Worm (Caenorhabditis elegans): Measurements from ENCODE around the gene srh-11.

DNA sequence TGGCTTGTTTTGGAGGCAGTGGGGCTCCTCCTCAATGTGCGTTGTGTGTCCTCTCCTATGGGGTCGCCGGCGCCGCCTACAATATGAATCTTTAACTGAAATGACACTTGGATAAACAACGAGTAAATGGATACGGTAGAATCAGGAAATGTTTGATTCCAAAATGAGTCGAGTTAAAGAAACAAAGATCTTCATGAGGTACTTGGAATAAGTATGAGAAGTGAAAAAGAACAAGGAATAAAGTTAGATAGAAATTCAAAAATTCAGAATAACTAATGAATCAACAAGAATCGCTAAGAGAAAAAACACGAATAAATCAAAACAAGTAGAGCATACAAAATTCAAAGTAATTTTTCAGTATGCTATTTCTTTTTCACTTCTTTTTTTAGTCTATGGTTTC lies 32.1 kb upstream of the srh-11 start, which contains the start of gene npr-28:
- no peak for TF ChIP-seq nhr-28 (tag; optimal IDR thresholded peaks at IDR 0.05)
- TF ChIP-seq nhr-237 (tag; optimal IDR thresholded peaks at IDR 0.05), result no peak
- no peak for TF ChIP-seq elt-1 (tag; optimal IDR thresholded peaks at IDR 0.05)
- no peak for TF ChIP-seq nhr-77 (tag; optimal IDR thresholded peaks at IDR 0.05)
- TF ChIP-seq lsy-12 (tag; optimal IDR thresholded peaks at IDR 0.05), result no peak
- TF ChIP-seq ama-1 (optimal IDR thresholded peaks at IDR 0.05), result no peak
- TF ChIP-seq snpc-4 (tag; optimal IDR thresholded peaks at IDR 0.05), result no peak
- TF ChIP-seq skn-1 (tag; optimal IDR thresholded peaks at IDR 0.05), result no peak
- no peak for TF ChIP-seq elt-3 (tag; optimal IDR thresholded peaks at IDR 0.05)
- no peak for TF ChIP-seq fos-1 (tag; optimal IDR thresholded peaks at IDR 0.05)
- no peak for TF ChIP-seq daf-12 (tag; optimal IDR thresholded peaks at IDR 0.05)
- no peak for TF ChIP-seq lin-39 (tag; optimal IDR thresholded peaks at IDR 0.05)

All from whole organism, L3 larva.